Worm (Caenorhabditis elegans) whole organism, L1 larva: ENCODE data around the gene F36F12.2.
"Not testable (repeated sequence)": the region's sequence is repeated elsewhere in the genome, so short reads cannot be mapped to it uniquely, and the experiment has no call there.

Experiments used
- F16B12.6 ChIP-seq: fragments of 150-350 bp; optimal IDR thresholded peaks from 2 replicates; lab custom pipeline; 2014; ENCODE audit warnings: missing biosample characterization, missing genetic modification characterization
- Y116A8C.19 ChIP-seq: sonication (generic microtip); optimal IDR thresholded peaks from 2 replicates; lab custom pipeline; 2016; ENCODE audit warnings: missing compliant biosample characterization, missing genetic modification characterization, borderline replicate concordance
- aha-1 ChIP-seq: fragments of 150-350 bp; optimal IDR thresholded peaks from 2 replicates; lab custom pipeline; 2014; ENCODE audit warnings: missing biosample characterization, missing genetic modification characterization
- blmp-1 ChIP-seq: fragments of 150-350 bp; optimal IDR thresholded peaks from 2 replicates; lab custom pipeline; 2014; ENCODE audit warnings: missing biosample characterization, missing genetic modification characterization
- ceh-63 ChIP-seq: fragments of 200-800 bp; sonication (Bioruptor generic); optimal IDR thresholded peaks from 2 replicates; lab custom pipeline; 2018; ENCODE audit warnings: mild to moderate bottlenecking, missing genetic modification characterization, missing compliant biosample characterization
- ceh-8 ChIP-seq: fragments of 200-800 bp; sonication (Bioruptor generic); optimal IDR thresholded peaks from 2 replicates; lab custom pipeline; 2018; ENCODE audit warnings: mild to moderate bottlenecking, missing genetic modification characterization, moderate library complexity, missing compliant biosample characterization
- ceh-82 ChIP-seq, 3 experiments: fragments of 150-350 bp in 1 of 3; sonication (generic microtip) in 2 of 3; optimal IDR thresholded peaks; 2 replicates each; lab custom pipeline; 2014 to 2017; ENCODE audit warnings: missing biosample characterization in 3 of 3, missing genetic modification characterization in 3 of 3
- ceh-90 ChIP-seq: sonication (generic microtip); optimal IDR thresholded peaks from 2 replicates; lab custom pipeline; 2016; ENCODE audit warnings: missing genetic modification characterization, missing compliant biosample characterization
- ces-1 ChIP-seq: fragments of 150-350 bp; optimal IDR thresholded peaks from 2 replicates; lab custom pipeline; 2014; ENCODE audit warnings: missing biosample characterization, missing genetic modification reagents, missing genetic modification characterization
- dpl-1 ChIP-seq, 3 experiments: fragments of 150-350 bp in 2 of 3; sonication (generic microtip) in 1 of 3; optimal IDR thresholded peaks; 2 replicates each; lab custom pipeline; 2014 to 2017; ENCODE audit warnings: missing biosample characterization in 3 of 3, missing genetic modification characterization in 3 of 3, missing genetic modification reagents in 3 of 3
- dsc-1 ChIP-seq: sonication (generic microtip); optimal IDR thresholded peaks from 2 replicates; lab custom pipeline; 2016; ENCODE audit warnings: mild to moderate bottlenecking, missing genetic modification characterization, missing compliant biosample characterization
- efl-1 ChIP-seq, 4 experiments: fragments of 150-350 bp; optimal IDR thresholded peaks in 3 of 4; peaks in 1 of 4; 1 replicate in 1 of 4; 2 replicates in 3 of 4; lab custom pipeline; 2014; ENCODE audit warnings: missing biosample characterization in 2 of 4, missing genetic modification characterization in 2 of 4, missing genetic modification reagents in 2 of 4
- elt-2 ChIP-seq: sonication (generic microtip); optimal IDR thresholded peaks from 2 replicates; lab custom pipeline; 2016; ENCODE audit warnings: missing genetic modification characterization, mild to moderate bottlenecking, inconsistent platforms, missing compliant biosample characterization, missing genetic modification reagents
- elt-3 ChIP-seq, 6 experiments: fragments of 150-350 bp in 1 of 6; sonication (generic microtip); optimal IDR thresholded peaks; 2 replicates each; lab custom pipeline; 2017 to 2018; ENCODE audit warnings: missing biosample characterization in 6 of 6, missing genetic modification characterization in 6 of 6, inconsistent platforms in 1 of 6
- fkh-10 ChIP-seq: sonication (generic microtip); optimal IDR thresholded peaks from 2 replicates; lab custom pipeline; 2017; ENCODE audit warnings: missing biosample characterization, missing genetic modification reagents, missing genetic modification characterization
- fkh-4 ChIP-seq: sonication (generic microtip); optimal IDR thresholded peaks from 2 replicates; lab custom pipeline; 2016; ENCODE audit warnings: missing compliant biosample characterization, missing genetic modification characterization, borderline replicate concordance
- fkh-8 ChIP-seq: sonication (generic microtip); optimal IDR thresholded peaks from 2 replicates; lab custom pipeline; 2016; ENCODE audit warnings: mild to moderate bottlenecking, missing genetic modification characterization, missing compliant biosample characterization
- fos-1 ChIP-seq: fragments of 150-350 bp; optimal IDR thresholded peaks from 2 replicates; lab custom pipeline; 2014; ENCODE audit warnings: missing biosample characterization, missing genetic modification characterization
- jun-1 ChIP-seq: fragments of 150-350 bp; optimal IDR thresholded peaks from 2 replicates; lab custom pipeline; 2014; ENCODE audit warnings: missing biosample characterization, missing genetic modification reagents, missing genetic modification characterization
- lin-13 ChIP-seq: fragments of 150-350 bp; optimal IDR thresholded peaks from 2 replicates; lab custom pipeline; 2014; ENCODE audit warnings: missing biosample characterization, missing genetic modification reagents, missing genetic modification characterization
- lin-39 ChIP-seq: fragments of 150-350 bp; optimal IDR thresholded peaks from 2 replicates; lab custom pipeline; 2014; ENCODE audit warnings: missing biosample characterization, missing genetic modification reagents, missing genetic modification characterization
- mab-9 ChIP-seq: fragments of 200-800 bp; sonication (Bioruptor generic); IDR thresholded peaks from 2 replicates; pipeline ENCODE4 v1.3.6; 2022; ENCODE audit warnings: missing genetic modification reagents, missing genetic modification characterization, missing compliant biosample characterization
- mdl-1 ChIP-seq, 2 experiments: fragments of 150-350 bp; optimal IDR thresholded peaks; 2 replicates each; lab custom pipeline; 2014 to 2017; ENCODE audit warnings: missing biosample characterization in 2 of 2, missing genetic modification characterization in 2 of 2, inconsistent platforms in 1 of 2
- mef-2 ChIP-seq: fragments of 150-350 bp; optimal IDR thresholded peaks from 2 replicates; lab custom pipeline; 2014; ENCODE audit warnings: missing biosample characterization, missing genetic modification characterization
- nhr-11 ChIP-seq: fragments of 150-350 bp; optimal IDR thresholded peaks from 2 replicates; lab custom pipeline; 2014; ENCODE audit warnings: missing biosample characterization, missing genetic modification characterization
- nhr-28 ChIP-seq: fragments of 150-350 bp; optimal IDR thresholded peaks from 2 replicates; lab custom pipeline; 2014; ENCODE audit warnings: missing biosample characterization, missing genetic modification characterization
- nhr-47 ChIP-seq: sonication (generic microtip); optimal IDR thresholded peaks from 2 replicates; lab custom pipeline; 2016; ENCODE audit warnings: mild to moderate bottlenecking, missing genetic modification characterization, moderate library complexity, missing compliant biosample characterization
- nhr-71 ChIP-seq: sonication (generic microtip); optimal IDR thresholded peaks from 2 replicates; lab custom pipeline; 2016; ENCODE audit warnings: mild to moderate bottlenecking, missing genetic modification characterization, moderate library complexity, missing compliant biosample characterization
- nhr-77 ChIP-seq: fragments of 150-350 bp; optimal IDR thresholded peaks from 2 replicates; lab custom pipeline; 2014; ENCODE audit warnings: missing biosample characterization, missing genetic modification characterization
- nhr-90 ChIP-seq: sonication (generic microtip); optimal IDR thresholded peaks from 2 replicates; lab custom pipeline; 2016; ENCODE audit warnings: mild to moderate bottlenecking, missing genetic modification characterization, missing compliant biosample characterization; ENCODE audit not compliant: poor library complexity
- pax-3 ChIP-seq: fragments of 200-800 bp; sonication (Bioruptor generic); optimal IDR thresholded peaks from 2 replicates; lab custom pipeline; 2018; ENCODE audit warnings: mild to moderate bottlenecking, missing genetic modification characterization, moderate library complexity, missing compliant biosample characterization
- snpc-4 ChIP-seq: fragments of 150-350 bp; optimal IDR thresholded peaks from 2 replicates; lab custom pipeline; 2014; ENCODE audit warnings: missing biosample characterization, missing genetic modification characterization
- snu-23 ChIP-seq: sonication (generic microtip); optimal IDR thresholded peaks from 2 replicates; lab custom pipeline; 2016; ENCODE audit warnings: missing genetic modification characterization, missing compliant biosample characterization
- sox-4 ChIP-seq: sonication (generic microtip); optimal IDR thresholded peaks from 2 replicates; lab custom pipeline; 2016; ENCODE audit warnings: missing genetic modification characterization, missing compliant biosample characterization
- sptf-1 ChIP-seq: fragments of 150-350 bp; optimal IDR thresholded peaks from 2 replicates; lab custom pipeline; 2014; ENCODE audit warnings: missing biosample characterization, missing genetic modification characterization
- unc-30 ChIP-seq: sonication (generic microtip); optimal IDR thresholded peaks from 2 replicates; lab custom pipeline; 2017; ENCODE audit warnings: missing biosample characterization, missing genetic modification characterization
- zag-1 ChIP-seq: fragments of 150-350 bp; optimal IDR thresholded peaks from 2 replicates; lab custom pipeline; 2014; ENCODE audit warnings: missing biosample characterization, missing genetic modification characterization
- ztf-11 ChIP-seq, 2 experiments: sonication (generic microtip); optimal IDR thresholded peaks; 2 replicates each; lab custom pipeline; 2016 to 2017; ENCODE audit warnings: missing genetic modification characterization in 2 of 2, missing biosample characterization in 1 of 2, missing compliant biosample characterization in 1 of 2

The F36F12.2 gene

ce11 chrV:2099040-2099439 lies 3.9 kb upstream of the F36F12.2 start, which contains the start of gene F36F12.7:
F36F12.7 (plus strand) TSS chrV:2099340.
- TF ChIP-seq blmp-1 (tag; lab: Kevin White, UChicago), result no peak
- no peak for TF ChIP-seq nhr-11
- no peak for TF ChIP-seq sox-4
- TF ChIP-seq F16B12.6 (tag; lab: Kevin White, UChicago), result no peak
- TF ChIP-seq ztf-11 (tag; optimal IDR thresholded peaks at IDR 0.05; lab: Kevin White, UChicago), result no peak
- no peak for TF ChIP-seq fkh-8 (tag; lab: Kevin White, UChicago)
- no peak for TF ChIP-seq snpc-4 (tag; lab: Kevin White, UChicago)
- no peak for TF ChIP-seq elt-3 (tag; optimal IDR thresholded peaks at IDR 0.05; lab: Kevin White, UChicago)
- no peak for TF ChIP-seq lin-39 (tag; lab: Kevin White, UChicago)
- no peak for TF ChIP-seq fkh-10 (GFP tag; lab: Kevin White, UChicago)
- no peak for TF ChIP-seq nhr-77 (tag; lab: Kevin White, UChicago)
- no peak for TF ChIP-seq zag-1 (tag; lab: Kevin White, UChicago)
- no peak for TF ChIP-seq Y116A8C.19 (tag; lab: Kevin White, UChicago)
- TF ChIP-seq unc-30 (tag; lab: Kevin White, UChicago), result no peak
- no peak for TF ChIP-seq ceh-90 (tag; lab: Kevin White, UChicago)

- no peak for TF ChIP-seq lin-13 (GFP tag; lab: Kevin White, UChicago)
- no peak for TF ChIP-seq efl-1 (optimal IDR thresholded peaks at IDR 0.05; lab: Kevin White, UChicago)
- no peak for TF ChIP-seq efl-1 (GFP tag; optimal IDR thresholded peaks at IDR 0.05 in 1 of 2; lab: Kevin White, UChicago)
- TF ChIP-seq mab-9 (GFP tag; lab: Robert Waterston, UW), result no peak
- no peak for TF ChIP-seq aha-1 (tag; lab: Kevin White, UChicago)
- no peak for TF ChIP-seq fkh-4
- no peak for TF ChIP-seq dpl-1 (GFP tag; optimal IDR thresholded peaks at IDR 0.05; lab: Kevin White, UChicago)
- no peak for TF ChIP-seq snu-23 (GFP tag; lab: Kevin White, UChicago)
- no peak for TF ChIP-seq fos-1
- no peak for TF ChIP-seq F16B12.6 (tag; lab: Kevin White, UChicago)
- no peak for TF ChIP-seq mef-2
- TF ChIP-seq nhr-47, result no peak
- TF ChIP-seq sptf-1, result no peak
- TF ChIP-seq nhr-71 (tag; lab: Kevin White, UChicago), result no peak
- no peak for TF ChIP-seq snpc-4 (tag; lab: Kevin White, UChicago)
- TF ChIP-seq ceh-63 (GFP tag; lab: Kevin White, UChicago), result no peak
- TF ChIP-seq nhr-90, result no peak
- TF ChIP-seq nhr-28 (tag; lab: Kevin White, UChicago), result no peak
- TF ChIP-seq ces-1 (GFP tag; lab: Kevin White, UChicago), result no peak
- no peak for TF ChIP-seq jun-1 (tag; lab: Kevin White, UChicago)
These were observed 2.5 kb upstream of the F36F12.2 start, which contains the start of gene clec-208 for ce11 chrV:2097653-2098052. clec-208 (plus strand) TSS chrV:2097953.

ce11 chrV:2095772-2096171 lies 668 bp upstream of the F36F12.2 start, which contains the start of gene clec-207:
clec-207 (plus strand) TSS chrV:2096072.
- TF ChIP-seq ceh-8, result no peak
- TF ChIP-seq elt-2, result no peak
- TF ChIP-seq mdl-1 (tag; optimal IDR thresholded peaks at IDR 0.05; lab: Kevin White, UChicago), result no peak
- TF ChIP-seq dpl-1 (GFP tag; optimal IDR thresholded peaks at IDR 0.05; lab: Kevin White, UChicago), result no peak

ce11 chrV:2090321-2090720 lies 4.8 kb downstream of the F36F12.2 start, which contains the start of gene ztf-28:
ztf-28 (plus strand) TSS chrV:2090669.
- not testable (repeated sequence) for TF ChIP-seq dsc-1 (tag; lab: Kevin White, UChicago); pax-3 (tag; lab: Kevin White, UChicago); ceh-82 (tag; optimal IDR thresholded peaks at IDR 0.05; lab: Kevin White, UChicago)
